Worm (Caenorhabditis elegans) whole organism, L2 larva: Measurements from ENCODE around the gene D1054.5.

Source experiments
- ceh-16 ChIP-seq: fragments of 150-350 bp; optimal IDR thresholded peaks from 2 replicates; lab custom pipeline; 2014; ENCODE audit warnings: missing biosample characterization, missing genetic modification characterization
- nhr-11 ChIP-seq: fragments of 150-350 bp; optimal IDR thresholded peaks from 2 replicates; lab custom pipeline; 2014; ENCODE audit warnings: missing biosample characterization, missing genetic modification characterization
- peb-1 ChIP-seq: fragments of 150-350 bp; optimal IDR thresholded peaks from 2 replicates; lab custom pipeline; 2014; ENCODE audit warnings: missing biosample characterization, missing genetic modification characterization

ce11 chrV:10773216-10773615, 3.2 kb downstream of the D1054.5 start:
- TF ChIP-seq nhr-11 (tag; lab: Kevin White, UChicago) (no peak), peb-1 (tag; lab: Kevin White, UChicago) (no peak), ceh-16 (tag; lab: Kevin White, UChicago) (no peak)
